Worm (Caenorhabditis elegans): ENCODE data around the gene cmk-1.

ce11 chrIV:1859365-1859982 is 35.2 kb downstream of the cmk-1 start:
- TF ChIP-seq blmp-1 (tag; optimal IDR thresholded peaks at IDR 0.05) (peak; percentile 95), nhr-11 (tag; optimal IDR thresholded peaks at IDR 0.05) (no peak), pqm-1 (tag; optimal IDR thresholded peaks at IDR 0.05) (no peak)
